Worm (Caenorhabditis elegans) whole organism, L2 larva: ENCODE results near the gene snx-13.

Experiments used
- F13H6.1 ChIP-seq: sonication (generic microtip); optimal IDR thresholded peaks from 2 replicates; lab custom pipeline; 2016; ENCODE audit warnings: missing genetic modification characterization, missing compliant biosample characterization
- R02D3.7 ChIP-seq: fragments of 150-350 bp; optimal IDR thresholded peaks from 2 replicates; lab custom pipeline; 2014; ENCODE audit warnings: missing biosample characterization, missing genetic modification characterization
- Y55F3AM.14 ChIP-seq: fragments of 200-800 bp; sonication (Bioruptor generic); optimal IDR thresholded peaks from 2 replicates; lab custom pipeline; 2018; ENCODE audit warnings: mild to moderate bottlenecking, missing genetic modification characterization, missing compliant biosample characterization
- ZK546.5 ChIP-seq: sonication (generic microtip); optimal IDR thresholded peaks from 2 replicates; lab custom pipeline; 2017; ENCODE audit warnings: missing biosample characterization, missing genetic modification characterization
- ama-1 ChIP-seq: fragments of 150-350 bp; optimal IDR thresholded peaks from 2 replicates; lab custom pipeline; 2018; ENCODE audit warnings: inconsistent platforms
- ceh-16 ChIP-seq: fragments of 150-350 bp; optimal IDR thresholded peaks from 2 replicates; lab custom pipeline; 2014; ENCODE audit warnings: missing biosample characterization, missing genetic modification characterization
- ceh-82 ChIP-seq: fragments of 150-350 bp; optimal IDR thresholded peaks from 2 replicates; lab custom pipeline; 2014; ENCODE audit warnings: missing biosample characterization, missing genetic modification characterization
- crh-2 ChIP-seq: sonication (generic microtip); optimal IDR thresholded peaks from 2 replicates; lab custom pipeline; 2017; ENCODE audit warnings: missing biosample characterization, missing genetic modification characterization
- dmd-4 ChIP-seq: sonication (generic microtip); optimal IDR thresholded peaks from 2 replicates; lab custom pipeline; 2017; ENCODE audit warnings: missing biosample characterization, missing genetic modification characterization
- egl-27 ChIP-seq: sonication (generic microtip); optimal IDR thresholded peaks from 3 replicates; lab custom pipeline; 2017; ENCODE audit warnings: missing biosample characterization, missing genetic modification reagents, missing genetic modification characterization
- fos-1 ChIP-seq: fragments of 150-350 bp; optimal IDR thresholded peaks from 2 replicates; lab custom pipeline; 2014; ENCODE audit warnings: missing biosample characterization, missing genetic modification characterization
- gmeb-1 ChIP-seq: fragments of 150-350 bp; optimal IDR thresholded peaks from 2 replicates; lab custom pipeline; 2014; ENCODE audit warnings: missing biosample characterization, missing genetic modification characterization
- lin-11 ChIP-seq: fragments of 150-350 bp; sonication (generic microtip); optimal IDR thresholded peaks from 2 replicates; lab custom pipeline; 2014; ENCODE audit warnings: missing biosample characterization, missing genetic modification characterization, inconsistent platforms, mixed read lengths
- lin-13 ChIP-seq: fragments of 150-350 bp; optimal IDR thresholded peaks from 2 replicates; lab custom pipeline; 2014; ENCODE audit warnings: missing biosample characterization, missing genetic modification reagents, missing genetic modification characterization
- lin-39 ChIP-seq: fragments of 150-350 bp; optimal IDR thresholded peaks from 2 replicates; lab custom pipeline; 2014; ENCODE audit warnings: missing biosample characterization, missing genetic modification reagents, missing genetic modification characterization
- lsy-2 ChIP-seq, 2 experiments: fragments of 150-350 bp in 1 of 2; sonication (generic microtip) in 1 of 2; optimal IDR thresholded peaks; 2 replicates each; lab custom pipeline; 2014 to 2017; ENCODE audit warnings: missing biosample characterization in 2 of 2, missing genetic modification characterization in 2 of 2
- mab-5 ChIP-seq: fragments of 150-350 bp; optimal IDR thresholded peaks from 2 replicates; lab custom pipeline; 2014; ENCODE audit warnings: missing biosample characterization, missing genetic modification characterization
- mbf-1 ChIP-seq: sonication (generic microtip); optimal IDR thresholded peaks from 2 replicates; lab custom pipeline; 2017; ENCODE audit warnings: missing biosample characterization, missing genetic modification characterization
- mdl-1 ChIP-seq, 2 experiments: fragments of 150-350 bp in 1 of 2; sonication (generic microtip) in 1 of 2; optimal IDR thresholded peaks; 2 replicates each; lab custom pipeline; 2017; ENCODE audit warnings: missing biosample characterization in 2 of 2, missing genetic modification characterization in 2 of 2
- nhr-10 ChIP-seq: sonication (generic microtip); optimal IDR thresholded peaks from 2 replicates; lab custom pipeline; 2017; ENCODE audit warnings: missing biosample characterization, missing genetic modification characterization
- nhr-11 ChIP-seq: fragments of 150-350 bp; optimal IDR thresholded peaks from 2 replicates; lab custom pipeline; 2014; ENCODE audit warnings: missing biosample characterization, missing genetic modification characterization
- nhr-129 ChIP-seq: fragments of 150-350 bp; optimal IDR thresholded peaks from 2 replicates; lab custom pipeline; 2014; ENCODE audit warnings: missing biosample characterization, missing genetic modification characterization
- nhr-21 ChIP-seq: fragments of 150-350 bp; optimal IDR thresholded peaks from 2 replicates; lab custom pipeline; 2014; ENCODE audit warnings: missing biosample characterization, missing genetic modification characterization
- nhr-25 ChIP-seq: fragments of 150-350 bp; sonication (generic microtip); optimal IDR thresholded peaks from 3 replicates; lab custom pipeline; 2014; ENCODE audit warnings: missing biosample characterization, missing genetic modification characterization
- nhr-6 ChIP-seq: fragments of 150-350 bp; optimal IDR thresholded peaks from 2 replicates; lab custom pipeline; 2014; ENCODE audit warnings: missing biosample characterization, missing genetic modification characterization
- nhr-77 ChIP-seq: fragments of 150-350 bp; optimal IDR thresholded peaks from 2 replicates; lab custom pipeline; 2014; ENCODE audit warnings: missing biosample characterization, missing genetic modification characterization
- peb-1 ChIP-seq: fragments of 150-350 bp; optimal IDR thresholded peaks from 2 replicates; lab custom pipeline; 2014; ENCODE audit warnings: missing biosample characterization, missing genetic modification characterization
- sem-4 ChIP-seq: fragments of 150-350 bp; optimal IDR thresholded peaks from 2 replicates; lab custom pipeline; 2014; ENCODE audit warnings: missing biosample characterization, missing genetic modification reagents, missing genetic modification characterization
- skn-1 ChIP-seq: sonication (generic microtip); optimal IDR thresholded peaks from 2 replicates; lab custom pipeline; 2017; ENCODE audit warnings: missing biosample characterization, missing genetic modification characterization
- sma-3 ChIP-seq: sonication (generic microtip); optimal IDR thresholded peaks from 2 replicates; lab custom pipeline; 2016; ENCODE audit warnings: missing genetic modification reagents, missing genetic modification characterization, missing compliant biosample characterization
- sma-9 ChIP-seq, 2 experiments: fragments of 150-350 bp in 1 of 2; sonication (generic microtip) in 1 of 2; optimal IDR thresholded peaks; 2 replicates each; lab custom pipeline; 2014 to 2016; ENCODE audit warnings: missing genetic modification characterization in 2 of 2, mild to moderate bottlenecking in 1 of 2, missing biosample characterization in 1 of 2, missing compliant biosample characterization in 1 of 2, missing genetic modification reagents in 1 of 2, moderate library complexity in 1 of 2
- snpc-4 ChIP-seq: fragments of 150-350 bp; optimal IDR thresholded peaks from 2 replicates; lab custom pipeline; 2014; ENCODE audit warnings: missing biosample characterization, missing genetic modification characterization
- unc-39 ChIP-seq: fragments of 150-350 bp; optimal IDR thresholded peaks from 2 replicates; lab custom pipeline; 2014; ENCODE audit warnings: missing biosample characterization, missing genetic modification characterization
- unc-62 ChIP-seq: fragments of 150-350 bp; optimal IDR thresholded peaks from 2 replicates; lab custom pipeline; 2014; ENCODE audit warnings: missing biosample characterization, missing genetic modification reagents, missing genetic modification characterization
- zag-1 ChIP-seq: fragments of 150-350 bp; optimal IDR thresholded peaks from 2 replicates; lab custom pipeline; 2014; ENCODE audit warnings: missing biosample characterization, missing genetic modification characterization
- ztf-1 ChIP-seq: fragments of 200-800 bp; sonication (Bioruptor generic); conservative IDR thresholded peaks from 2 replicates; pipeline ENCODE4 v1.3.6; 2022; ENCODE audit warnings: missing genetic modification characterization, missing compliant biosample characterization
- ztf-4 ChIP-seq: fragments of 150-350 bp; optimal IDR thresholded peaks from 2 replicates; lab custom pipeline; 2014; ENCODE audit warnings: missing biosample characterization, missing genetic modification characterization

The snx-13 gene

DNA sequence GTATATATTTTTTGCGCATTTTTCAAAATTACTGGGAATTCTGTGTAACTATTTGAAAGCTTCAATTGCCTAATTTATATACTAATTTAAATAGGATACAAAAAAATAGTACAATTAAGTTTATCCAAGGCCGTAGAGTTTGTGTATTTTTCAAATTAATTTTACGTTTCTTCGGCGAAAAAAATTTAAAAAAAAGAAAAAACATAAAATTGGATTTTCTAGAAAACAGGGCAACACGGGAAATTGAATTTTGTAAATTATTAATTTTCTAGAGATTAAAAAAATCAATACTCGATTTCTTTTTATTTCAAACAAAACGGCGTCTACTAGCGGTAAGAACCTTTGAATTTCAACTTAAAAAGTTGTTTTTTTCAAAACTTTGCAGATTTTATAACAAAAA is 34.0 kb downstream of the snx-13 start, which contains the start of gene Y116A8C.23:
TSS of gene Y116A8C.23 (plus strand) at position 301 of the 400 bp plus-strand sequence.
- TF ChIP-seq mbf-1 (tag; lab: Kevin White, UChicago) (no peak), ztf-1 (GFP tag; lab: Robert Waterston, UW) (no peak)

DNA sequence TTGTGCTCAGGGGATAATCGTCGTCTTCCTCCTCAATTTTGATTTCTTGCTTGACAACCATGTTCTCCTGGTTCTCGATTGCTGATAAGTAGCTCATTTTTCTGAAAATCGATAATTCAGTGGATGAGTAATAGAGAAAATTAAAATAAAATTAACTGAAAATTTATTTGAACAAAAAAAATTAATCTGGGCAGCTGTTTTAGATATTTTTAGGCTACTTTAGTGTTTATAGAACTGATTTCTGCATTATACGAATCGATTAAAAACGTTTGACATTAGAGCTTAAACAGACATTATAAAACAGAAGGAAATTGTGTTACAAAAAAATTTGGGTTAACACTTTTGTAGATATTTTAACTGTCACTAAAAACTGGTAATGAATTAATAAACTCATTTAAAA is 39.0 kb downstream of the snx-13 start, which contains the start of gene athp-3:
TSS of gene athp-3 (minus strand) at position 101 of the 400 bp plus-strand sequence.
- TF ChIP-seq skn-1: no peak
- no peak for TF ChIP-seq peb-1
- no peak for TF ChIP-seq sma-9 (GFP tag; optimal IDR thresholded peaks at IDR 0.05; lab: Kevin White, UChicago)
- no peak for TF ChIP-seq sma-9 (tag; optimal IDR thresholded peaks at IDR 0.05; lab: Kevin White, UChicago)
- TF ChIP-seq F13H6.1 (tag; lab: Kevin White, UChicago): no peak
- no peak for TF ChIP-seq egl-27 (tag; lab: Kevin White, UChicago)
- no peak for TF ChIP-seq unc-62 (GFP tag; lab: Kevin White, UChicago)
- TF ChIP-seq nhr-77: no peak
- no peak for TF ChIP-seq nhr-129 (tag; lab: Kevin White, UChicago)
- no peak for TF ChIP-seq ceh-82 (tag; lab: Kevin White, UChicago)
- no peak for TF ChIP-seq sem-4 (tag; lab: Kevin White, UChicago)
- TF ChIP-seq mab-5 (tag; lab: Kevin White, UChicago): no peak
- TF ChIP-seq lin-13 (GFP tag; lab: Kevin White, UChicago): no peak
- TF ChIP-seq gmeb-1 (tag; lab: Kevin White, UChicago): no peak
- no peak for TF ChIP-seq lsy-2 (tag; optimal IDR thresholded peaks at IDR 0.05; lab: Kevin White, UChicago)
- TF ChIP-seq ceh-16: no peak
- TF ChIP-seq Y55F3AM.14 (GFP tag; lab: Kevin White, UChicago): no peak

- no peak for TF ChIP-seq sma-9 (GFP tag; optimal IDR thresholded peaks at IDR 0.05; lab: Kevin White, UChicago)
- TF ChIP-seq sma-9 (tag; optimal IDR thresholded peaks at IDR 0.05; lab: Kevin White, UChicago): no peak
- TF ChIP-seq fos-1: no peak
- no peak for TF ChIP-seq dmd-4 (tag; lab: Kevin White, UChicago)
- no peak for TF ChIP-seq lin-11 (tag; lab: Kevin White, UChicago)
- no peak for TF ChIP-seq nhr-10
- no peak for TF ChIP-seq sem-4 (tag; lab: Kevin White, UChicago)
- TF ChIP-seq nhr-25 (tag; lab: Kevin White, UChicago): no peak
- no peak for TF ChIP-seq nhr-11
- TF ChIP-seq lin-39 (tag; lab: Kevin White, UChicago): no peak
- TF ChIP-seq ztf-4 (tag; lab: Kevin White, UChicago): no peak
- TF ChIP-seq gmeb-1 (tag; lab: Kevin White, UChicago): no peak
- TF ChIP-seq mdl-1 (tag; optimal IDR thresholded peaks at IDR 0.05; lab: Kevin White, UChicago): no peak
- TF ChIP-seq peb-1: no peak
- no peak for TF ChIP-seq ztf-1 (GFP tag; lab: Robert Waterston, UW)
- no peak for TF ChIP-seq ceh-82 (tag; lab: Kevin White, UChicago)
- no peak for TF ChIP-seq lin-13 (GFP tag; lab: Kevin White, UChicago)
- no peak for TF ChIP-seq nhr-21 (tag; lab: Kevin White, UChicago)
- no peak for TF ChIP-seq zag-1
- TF ChIP-seq, all 48 proteins: peak for 0
Measured at ce11 chrIV:17045691-17046090, 41.5 kb downstream of the snx-13 start, which contains the start of gene clec-195. TSS of gene clec-195 (minus strand) at chrIV:17045791.

DNA sequence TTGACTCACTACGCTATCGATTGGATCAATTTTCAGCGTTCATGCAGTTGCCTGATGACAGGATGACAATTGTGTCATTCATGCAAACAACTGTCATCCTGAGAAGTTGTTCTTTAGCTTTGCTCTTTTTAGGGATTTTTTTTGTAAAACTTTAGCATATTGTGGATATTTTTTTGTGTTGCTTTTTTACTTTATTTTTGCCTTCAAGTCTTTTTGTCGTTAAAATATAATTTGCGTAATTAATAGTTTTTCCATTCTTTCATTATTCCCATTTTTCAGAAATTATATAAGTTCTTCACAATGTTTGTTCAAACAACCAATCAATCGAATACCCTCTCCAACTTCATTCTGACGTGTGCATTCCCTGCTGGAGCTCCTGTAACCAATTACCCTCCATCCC is 46.6 kb downstream of the snx-13 start, which contains the start of gene Y116A8C.20:
TSS of gene Y116A8C.20 (plus strand) at position 301 of the 400 bp plus-strand sequence.
- TF ChIP-seq gmeb-1 (tag; lab: Kevin White, UChicago) (no peak), lsy-2 (tag; optimal IDR thresholded peaks at IDR 0.05; lab: Kevin White, UChicago) (no peak), lin-39 (tag; lab: Kevin White, UChicago) (no peak), mab-5 (tag; lab: Kevin White, UChicago) (no peak)

DNA sequence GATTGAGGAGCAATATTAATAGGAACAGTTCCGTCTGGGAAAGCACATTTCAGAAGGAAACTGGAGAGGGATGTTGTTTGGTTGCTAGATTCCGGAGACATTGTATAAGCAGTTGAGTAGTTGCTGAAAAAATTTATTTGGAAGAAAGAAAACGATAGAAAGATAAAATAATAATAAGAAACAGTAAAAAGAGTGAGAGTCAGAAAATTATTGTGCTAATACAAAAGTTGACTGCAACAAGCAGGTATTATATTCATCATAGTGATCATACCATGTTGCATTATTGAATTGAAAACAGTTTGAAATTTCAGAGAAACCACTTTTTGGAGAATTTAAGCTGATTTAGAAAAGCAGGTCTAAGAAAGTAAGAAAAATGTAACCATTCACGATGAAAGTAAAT is 47.7 kb downstream of the snx-13 start, which contains the start of gene Y116A8C.19:
TSS of gene Y116A8C.19 (minus strand) at position 101 of the 400 bp plus-strand sequence.
- TF ChIP-seq ama-1 (lab: Kevin White, UChicago): no peak

- TF ChIP-seq Y55F3AM.14 (GFP tag; lab: Kevin White, UChicago) (no peak), nhr-77 (no peak), nhr-21 (tag; lab: Kevin White, UChicago) (no peak), sma-3 (GFP tag; lab: Kevin White, UChicago) (no peak), snpc-4 (no peak), lin-39 (tag; lab: Kevin White, UChicago) (no peak), nhr-10 (no peak), sma-9 (GFP tag; optimal IDR thresholded peaks at IDR 0.05; lab: Kevin White, UChicago) (no peak), sma-9 (tag; optimal IDR thresholded peaks at IDR 0.05; lab: Kevin White, UChicago) (no peak), ZK546.5 (tag; lab: Kevin White, UChicago) (no peak), nhr-129 (tag; lab: Kevin White, UChicago) (no peak), ztf-4 (tag; lab: Kevin White, UChicago) (no peak), lin-13 (GFP tag; lab: Kevin White, UChicago) (no peak), R02D3.7 (tag; lab: Kevin White, UChicago) (no peak), ceh-82 (tag; lab: Kevin White, UChicago) (no peak), unc-39 (no peak), nhr-6 (no peak), unc-62 (GFP tag; lab: Kevin White, UChicago) (no peak), ztf-1 (GFP tag; lab: Robert Waterston, UW) (no peak), crh-2 (tag; lab: Kevin White, UChicago) (no peak), fos-1 (no peak)
Measured at ce11 chrIV:17030494-17030893, 56.7 kb downstream of the snx-13 start, which contains the start of gene nhr-229. TSS of gene nhr-229 (minus strand) at chrIV:17030594.
